Fruit fly (Drosophila melanogaster): ENCODE measurements around the gene CG11964.

CG11964 gene

DNA sequence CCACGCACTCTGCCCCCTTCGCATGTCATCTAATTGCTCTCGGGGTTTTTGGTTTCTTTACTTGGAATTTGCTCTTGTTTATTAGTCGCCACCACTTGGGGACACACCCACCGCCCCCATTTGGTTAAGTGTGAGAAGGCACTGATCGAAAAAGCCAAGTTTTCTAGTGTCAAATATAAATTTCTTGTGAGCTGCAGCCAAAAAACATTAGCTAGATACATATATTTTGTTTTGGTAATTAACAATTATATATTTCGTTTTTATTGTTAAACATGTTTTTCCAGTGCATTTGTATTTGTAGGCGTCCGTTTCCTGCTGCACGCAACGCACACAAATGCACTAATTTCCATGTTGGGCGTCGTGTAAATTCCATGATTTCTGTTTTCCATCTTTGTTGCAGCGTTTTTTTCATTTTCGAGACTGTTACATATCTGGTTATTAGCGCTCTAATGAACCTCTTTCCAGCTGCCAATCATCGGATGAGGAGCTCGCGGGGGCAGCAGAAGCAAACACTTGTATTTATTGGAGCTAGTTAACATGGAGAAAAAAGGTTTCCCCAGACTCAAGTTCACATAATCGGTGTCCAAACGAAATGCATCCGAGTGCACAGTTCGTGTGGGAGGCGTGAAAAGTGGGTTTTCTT lies 24.6 kb downstream of the CG11964 start (continued):
- TF ChIP-seq CG7745 (tag; optimal IDR thresholded peaks at IDR 0.05): no peak
- peak; percentile 35 for TF ChIP-seq CG6254 (GFP tag; optimal IDR thresholded peaks at IDR 0.05)
- TF ChIP-seq Sox102F (GFP tag; optimal IDR thresholded peaks at IDR 0.05): no peak
- no peak for TF ChIP-seq NK7.1 (GFP tag; optimal IDR thresholded peaks at IDR 0.05)
- peak; percentile 4 for TF ChIP-seq cg (GFP tag; optimal IDR thresholded peaks at IDR 0.05)
- peak; percentile 65 for TF ChIP-seq nmo (GFP tag; optimal IDR thresholded peaks at IDR 0.05)
- TF ChIP-seq Six4 (GFP tag; optimal IDR thresholded peaks at IDR 0.05): no peak
- peak; percentile 83 for TF ChIP-seq Med (GFP tag)
- TF ChIP-seq odd (GFP tag; optimal IDR thresholded peaks at IDR 0.05): no peak
- TF ChIP-seq CG16813 (GFP tag; IDR thresholded peaks at IDR 0.05; ENCODE audit: partially characterized antibody): no peak
- peak; percentile 43; the same call in 1 of the 2 replicates for TF ChIP-seq CG4730 (GFP tag; IDR thresholded peaks at IDR 0.05)
- TF ChIP-seq zen2 (GFP tag; IDR thresholded peaks at IDR 0.05; ENCODE audit: partially characterized antibody): no peak
- TF ChIP-seq tx (GFP tag; optimal IDR thresholded peaks at IDR 0.05): no peak
- no peak for TF ChIP-seq CG10959 (GFP tag; IDR thresholded peaks at IDR 0.05)
- TF ChIP-seq psq (GFP tag; optimal IDR thresholded peaks at IDR 0.05): no peak
- TF ChIP-seq kni (GFP tag; optimal IDR thresholded peaks at IDR 0.05): no peak
- TF ChIP-seq fu2 (GFP tag; optimal IDR thresholded peaks at IDR 0.05): no peak
- TF ChIP-seq CG6765 (GFP tag; optimal IDR thresholded peaks at IDR 0.05): no peak
- TF ChIP-seq CG10267 (tag; optimal IDR thresholded peaks at IDR 0.05): no peak
- no peak for TF ChIP-seq CG16863 (GFP tag; optimal IDR thresholded peaks at IDR 0.05)
- TF ChIP-seq CG15601 (tag; optimal IDR thresholded peaks at IDR 0.05): no peak
- TF ChIP-seq Oaz (GFP tag; IDR thresholded peaks at IDR 0.05): no peak
- peak; percentile 27 for TF ChIP-seq CG1233 (GFP tag; optimal IDR thresholded peaks at IDR 0.05)
- peak; percentile 22; the same call in 1 of the 2 replicates for TF ChIP-seq nerfin-2 (GFP tag; IDR thresholded peaks at IDR 0.05; ENCODE audit: partially characterized antibody)
- TF ChIP-seq CG3281 (GFP tag; optimal IDR thresholded peaks at IDR 0.05): no peak
- no peak for TF ChIP-seq ERR (GFP tag; optimal IDR thresholded peaks at IDR 0.05)
- TF ChIP-seq CG13624 (GFP tag; optimal IDR thresholded peaks at IDR 0.05): no peak
- TF ChIP-seq tgo (GFP tag; IDR thresholded peaks at IDR 0.05): peak; percentile 44
- TF ChIP-seq Sry-β (GFP tag; optimal IDR thresholded peaks at IDR 0.05): no peak
- no peak for TF ChIP-seq CG2202 (tag; optimal IDR thresholded peaks at IDR 0.05)
- no peak for TF ChIP-seq eyg (GFP tag; optimal IDR thresholded peaks at IDR 0.05)
- no peak for TF ChIP-seq CG12236 (GFP tag; optimal IDR thresholded peaks at IDR 0.05)
- 0 out of 3 replicates have a peak, but pooled peaks have one; percentile 25 for TF ChIP-seq ci (GFP tag; IDR thresholded peaks at IDR 0.05)
- TF ChIP-seq CG32532 (GFP tag; IDR thresholded peaks at IDR 0.05): no peak
- no peak for TF ChIP-seq CG7556 (GFP tag; optimal IDR thresholded peaks at IDR 0.05)
- no peak for TF ChIP-seq CG12104 (GFP tag; optimal IDR thresholded peaks at IDR 0.05)
- no peak for TF ChIP-seq CG6272 (GFP tag; IDR thresholded peaks at IDR 0.05)
- no peak for TF ChIP-seq mam (GFP tag; optimal IDR thresholded peaks at IDR 0.05)
- TF ChIP-seq Drgx (GFP tag; IDR thresholded peaks at IDR 0.05): peak; percentile 66
- TF ChIP-seq NFAT (GFP tag; IDR thresholded peaks at IDR 0.05): no peak
- peak; percentile 65 for TF ChIP-seq CG11504 (tag; optimal IDR thresholded peaks at IDR 0.05)
- TF ChIP-seq pan (optimal IDR thresholded peaks at IDR 0.05): no peak
- peak in 1 of 2 experiments; percentile 51 for TF ChIP-seq pan (GFP tag; optimal IDR thresholded peaks at IDR 0.05 in 1 of 2, IDR thresholded peaks at IDR 0.05 in 1 of 2)
- TF ChIP-seq dysf (GFP tag; IDR thresholded peaks at IDR 0.05): peak; percentile 32; the same call in 1 of the 3 replicates
- TF ChIP-seq tup (GFP tag; optimal IDR thresholded peaks at IDR 0.05): no peak
- TF ChIP-seq schlank (tag; optimal IDR thresholded peaks at IDR 0.05): no peak
- no peak for TF ChIP-seq nom (GFP tag; optimal IDR thresholded peaks at IDR 0.05)
- TF ChIP-seq vnd (GFP tag; IDR thresholded peaks at IDR 0.05; ENCODE audit: partially characterized antibody): no peak
- TF ChIP-seq tll (GFP tag; optimal IDR thresholded peaks at IDR 0.05): no peak
- no peak for TF ChIP-seq CG43689 (GFP tag; IDR thresholded peaks at IDR 0.05)

Measured in whole organism, embryonic.